Worm (Caenorhabditis elegans): ENCODE measurements around the gene ttr-9.

- TF ChIP-seq ama-1 (optimal IDR thresholded peaks at IDR 0.05) (no peak), flt-1 (GFP tag; IDR thresholded peaks at IDR 0.05) (no peak), ets-7 (tag; optimal IDR thresholded peaks at IDR 0.05) (no peak)
These were observed 25.2 kb downstream of the ttr-9 start, which contains the start of gene cng-3 for ce11 chrIV:9480936-9481335.
